Worm (Caenorhabditis elegans) whole organism, young adult: ENCODE results near the gene frpr-8.

ENCODE experiments used
- B0336.3 ChIP-seq: fragments of 200-800 bp; sonication (Bioruptor generic); IDR thresholded peaks from 2 replicates; pipeline ENCODE4 v1.3.6; 2022; ENCODE audit warnings: missing genetic modification characterization, missing compliant biosample characterization
- F39B2.1 ChIP-seq: fragments of 200-800 bp; sonication (Bioruptor generic); IDR thresholded peaks from 2 replicates; pipeline ENCODE4 v1.3.6; 2022; ENCODE audit warnings: missing genetic modification reagents, missing genetic modification characterization, missing compliant biosample characterization
- F55B11.4 ChIP-seq: sonication (generic microtip); optimal IDR thresholded peaks from 2 replicates; lab custom pipeline; 2016; ENCODE audit warnings: missing compliant biosample characterization, missing genetic modification characterization, borderline replicate concordance; ENCODE audit not compliant: insufficient read depth
- F57A8.1 ChIP-seq: fragments of 200-800 bp; sonication (Bioruptor generic); optimal IDR thresholded peaks from 2 replicates; lab custom pipeline; 2018; ENCODE audit warnings: mild to moderate bottlenecking, missing genetic modification characterization, moderate library complexity, missing compliant biosample characterization
- F57C9.4 ChIP-seq: sonication (generic microtip); optimal IDR thresholded peaks from 2 replicates; lab custom pipeline; 2017; ENCODE audit warnings: mild to moderate bottlenecking, missing genetic modification characterization, missing compliant biosample characterization
- Y53F4B.3 ChIP-seq: fragments of 200-800 bp; sonication (Bioruptor generic); IDR thresholded peaks from 2 replicates; pipeline ENCODE4 v1.3.6; 2022; ENCODE audit warnings: missing genetic modification reagents, missing genetic modification characterization, missing compliant biosample characterization
- Y53G8AR.9 ChIP-seq: fragments of 200-800 bp; sonication (Bioruptor generic); conservative IDR thresholded peaks from 2 replicates; pipeline ENCODE4 v1.3.6; 2022; ENCODE audit warnings: missing genetic modification reagents, missing genetic modification characterization, missing compliant biosample characterization
- atf-7 ChIP-seq: sonication (generic microtip); optimal IDR thresholded peaks from 2 replicates; lab custom pipeline; 2017; ENCODE audit warnings: mild to moderate bottlenecking, missing genetic modification characterization, missing compliant biosample characterization
- bed-2 ChIP-seq: fragments of 200-800 bp; sonication (Bioruptor generic); IDR thresholded peaks from 2 replicates; pipeline ENCODE4 v1.3.6; 2022; ENCODE audit warnings: missing genetic modification reagents, missing genetic modification characterization, missing compliant biosample characterization
- ceh-100 ChIP-seq: fragments of 200-800 bp; sonication (Bioruptor generic); IDR thresholded peaks from 2 replicates; pipeline ENCODE4 v1.3.6; 2022; ENCODE audit warnings: missing genetic modification reagents, missing genetic modification characterization, missing compliant biosample characterization
- ceh-58 ChIP-seq: fragments of 200-800 bp; sonication (Bioruptor generic); IDR thresholded peaks from 2 replicates; pipeline ENCODE4 v1.3.6; 2022; ENCODE audit warnings: missing genetic modification characterization, missing compliant biosample characterization
- ceh-79 ChIP-seq: sonication (generic microtip); optimal IDR thresholded peaks from 2 replicates; lab custom pipeline; 2017; ENCODE audit warnings: mild to moderate bottlenecking, missing genetic modification characterization, missing compliant biosample characterization
- ceh-91 ChIP-seq: fragments of 200-800 bp; sonication (Bioruptor generic); IDR thresholded peaks from 2 replicates; pipeline ENCODE4 v1.3.6; 2022; ENCODE audit warnings: missing genetic modification reagents, missing genetic modification characterization, missing compliant biosample characterization
- chd-7 ChIP-seq: sonication (generic microtip); optimal IDR thresholded peaks from 2 replicates; lab custom pipeline; 2016; ENCODE audit warnings: mild to moderate bottlenecking, missing genetic modification characterization, moderate library complexity, missing compliant biosample characterization
- die-1 ChIP-seq: sonication (generic microtip); optimal IDR thresholded peaks from 2 replicates; lab custom pipeline; 2016; ENCODE audit warnings: missing genotype, mild to moderate bottlenecking, missing genetic modification characterization, missing compliant biosample characterization
- dox-1 ChIP-seq: fragments of 200-800 bp; sonication (Bioruptor generic); IDR thresholded peaks from 2 replicates; pipeline ENCODE4 v1.3.6; 2022; ENCODE audit warnings: missing genetic modification reagents, missing genetic modification characterization, missing compliant biosample characterization
- egl-18 ChIP-seq: fragments of 200-800 bp; sonication (Bioruptor generic); IDR thresholded peaks from 2 replicates; pipeline ENCODE4 v1.3.6; 2022; ENCODE audit warnings: missing genetic modification reagents, missing genetic modification characterization, missing compliant biosample characterization
- egrh-3 ChIP-seq: fragments of 200-800 bp; sonication (Bioruptor generic); IDR thresholded peaks from 2 replicates; pipeline ENCODE4 v1.3.6; 2022; ENCODE audit warnings: missing genetic modification reagents, missing genetic modification characterization, missing compliant biosample characterization
- him-1 ChIP-seq: sonication (generic microtip); optimal IDR thresholded peaks from 2 replicates; lab custom pipeline; 2016; ENCODE audit warnings: missing genotype, missing genetic modification reagents, missing genetic modification characterization, missing compliant biosample characterization
- hlh-12 ChIP-seq: sonication (generic microtip); optimal IDR thresholded peaks from 2 replicates; lab custom pipeline; 2016; ENCODE audit warnings: missing genetic modification characterization, missing compliant biosample characterization
- hlh-26 ChIP-seq: fragments of 200-800 bp; sonication (Bioruptor generic); conservative IDR thresholded peaks from 2 replicates; pipeline ENCODE4 v1.3.6; 2022; ENCODE audit warnings: missing genetic modification reagents, missing genetic modification characterization, missing compliant biosample characterization
- lag-1 ChIP-seq: fragments of 200-800 bp; sonication (Bioruptor generic); IDR thresholded peaks from 2 replicates; pipeline ENCODE4 v1.3.6; 2022; ENCODE audit warnings: missing genetic modification reagents, missing genetic modification characterization, missing compliant biosample characterization
- let-526 ChIP-seq: fragments of 200-800 bp; sonication (Bioruptor generic); IDR thresholded peaks from 2 replicates; pipeline ENCODE4 v1.3.6; 2022; ENCODE audit warnings: missing genetic modification reagents, missing genetic modification characterization, missing compliant biosample characterization
- let-607 ChIP-seq, 2 experiments: fragments of 200-800 bp in 1 of 2; sonication (Bioruptor generic) in 1 of 2; sonication (generic microtip) in 1 of 2; optimal IDR thresholded peaks; 2 replicates each; lab custom pipeline; 2016 to 2018; ENCODE audit warnings: mild to moderate bottlenecking in 2 of 2, missing compliant biosample characterization in 2 of 2, missing genetic modification characterization in 2 of 2, moderate library complexity in 2 of 2, missing genotype in 1 of 2
- lin-26 ChIP-seq: fragments of 200-800 bp; sonication (Bioruptor generic); IDR thresholded peaks from 2 replicates; pipeline ENCODE4 v1.3.6; 2022; ENCODE audit warnings: missing genetic modification reagents, missing genetic modification characterization, missing compliant biosample characterization
- lin-35 ChIP-seq, 3 experiments: fragments of 150-350 bp in 2 of 3; sonication (generic microtip) in 1 of 3; optimal IDR thresholded peaks; 2 replicates each; lab custom pipeline; 2014 to 2018; ENCODE audit warnings: missing biosample characterization in 3 of 3, missing genetic modification characterization in 3 of 3, missing genetic modification reagents in 3 of 3
- lin-40 ChIP-seq: sonication (generic microtip); optimal IDR thresholded peaks from 2 replicates; lab custom pipeline; 2016; ENCODE audit warnings: missing genetic modification characterization, mild to moderate bottlenecking, missing compliant biosample characterization, missing genotype, missing genetic modification reagents
- madf-10 ChIP-seq: sonication (generic microtip); optimal IDR thresholded peaks from 2 replicates; lab custom pipeline; 2016; ENCODE audit warnings: mild to moderate bottlenecking, missing genetic modification characterization, missing compliant biosample characterization
- madf-3 ChIP-seq: fragments of 200-800 bp; sonication (Bioruptor generic); IDR thresholded peaks from 2 replicates; pipeline ENCODE4 v1.3.6; 2022; ENCODE audit warnings: missing genetic modification reagents, missing genetic modification characterization, missing compliant biosample characterization
- mel-28 ChIP-seq: sonication (generic microtip); optimal IDR thresholded peaks from 2 replicates; lab custom pipeline; 2016; ENCODE audit warnings: borderline replicate concordance, mild to moderate bottlenecking, missing genetic modification characterization, missing compliant biosample characterization
- mes-4 ChIP-seq: sonication (generic microtip); optimal IDR thresholded peaks from 2 replicates; lab custom pipeline; 2016; ENCODE audit warnings: missing genotype, missing genetic modification characterization, missing compliant biosample characterization
- mxl-1 ChIP-seq: sonication (generic microtip); optimal IDR thresholded peaks from 2 replicates; lab custom pipeline; 2016; ENCODE audit warnings: missing genetic modification characterization, missing compliant biosample characterization
- nfya-1 ChIP-seq: sonication (generic microtip); optimal IDR thresholded peaks from 2 replicates; lab custom pipeline; 2017; ENCODE audit warnings: antibody characterized with exemption, missing compliant biosample characterization, missing genetic modification characterization, borderline replicate concordance; ENCODE audit not compliant: insufficient read depth
- nfya-2 ChIP-seq: fragments of 200-800 bp; sonication (Bioruptor generic); IDR thresholded peaks from 2 replicates; pipeline ENCODE4 v1.3.6; 2022; ENCODE audit warnings: missing genetic modification reagents, missing genetic modification characterization, missing compliant biosample characterization
- nfyb-1 ChIP-seq: fragments of 200-800 bp; sonication (Bioruptor generic); IDR thresholded peaks from 2 replicates; pipeline ENCODE4 v1.3.6; 2022; ENCODE audit warnings: missing genetic modification reagents, missing genetic modification characterization, missing compliant biosample characterization
- nhr-120 ChIP-seq: fragments of 200-800 bp; sonication (Bioruptor generic); IDR thresholded peaks from 2 replicates; pipeline ENCODE4 v1.3.6; 2022; ENCODE audit warnings: missing genetic modification characterization, missing compliant biosample characterization
- nhr-179 ChIP-seq: sonication (generic microtip); optimal IDR thresholded peaks from 2 replicates; lab custom pipeline; 2016; ENCODE audit warnings: mild to moderate bottlenecking, missing genetic modification characterization, missing compliant biosample characterization
- nhr-90 ChIP-seq: sonication (generic microtip); optimal IDR thresholded peaks from 2 replicates; lab custom pipeline; 2016; ENCODE audit warnings: missing genotype, mild to moderate bottlenecking, missing genetic modification characterization, missing compliant biosample characterization
- pbrm-1 ChIP-seq: fragments of 200-800 bp; sonication (Bioruptor generic); IDR thresholded peaks from 2 replicates; pipeline ENCODE4 v1.3.6; 2022; ENCODE audit warnings: missing genetic modification reagents, missing genetic modification characterization, missing compliant biosample characterization
- rec-8 ChIP-seq, 2 experiments: sonication (generic microtip); optimal IDR thresholded peaks; 2 replicates each; lab custom pipeline; 2016; ENCODE audit warnings: mild to moderate bottlenecking in 2 of 2, missing genetic modification characterization in 2 of 2, missing genetic modification reagents in 2 of 2, missing genotype in 2 of 2, missing biosample characterization in 1 of 2, missing compliant biosample characterization in 1 of 2, moderate library complexity in 1 of 2
- snpc-1.1 ChIP-seq: sonication (generic microtip); optimal IDR thresholded peaks from 2 replicates; lab custom pipeline; 2017; ENCODE audit warnings: missing genetic modification characterization, mild to moderate bottlenecking, missing compliant biosample characterization, antibody characterized with exemption, moderate library complexity, missing genotype, missing genetic modification reagents; ENCODE audit not compliant: insufficient read depth
- snpc-1.3 ChIP-seq: sonication (generic microtip); optimal IDR thresholded peaks from 2 replicates; lab custom pipeline; 2017; ENCODE audit warnings: missing genetic modification characterization, mild to moderate bottlenecking, missing compliant biosample characterization, antibody characterized with exemption, moderate library complexity, missing genotype, missing genetic modification reagents; ENCODE audit not compliant: insufficient read depth
- sptf-2 ChIP-seq: fragments of 200-800 bp; sonication (Bioruptor generic); optimal IDR thresholded peaks from 2 replicates; lab custom pipeline; 2018; ENCODE audit warnings: mild to moderate bottlenecking, missing genetic modification characterization, missing compliant biosample characterization
- xnd-1 ChIP-seq: sonication (generic microtip); optimal IDR thresholded peaks from 2 replicates; lab custom pipeline; 2016; ENCODE audit warnings: missing genotype, missing genetic modification reagents, missing genetic modification characterization, missing compliant biosample characterization
- zfh-2 ChIP-seq: fragments of 200-800 bp; sonication (Bioruptor generic); conservative IDR thresholded peaks from 2 replicates; pipeline ENCODE4 v1.3.6; 2022; ENCODE audit warnings: missing genetic modification reagents, missing genetic modification characterization, missing compliant biosample characterization
- ztf-25 ChIP-seq: fragments of 200-800 bp; sonication (Bioruptor generic); IDR thresholded peaks from 2 replicates; pipeline ENCODE4 v1.3.6; 2022; ENCODE audit warnings: missing genetic modification reagents, missing genetic modification characterization, missing compliant biosample characterization

frpr-8 gene

ce11 chrX:8739373-8739772 is 41.8 kb downstream of the frpr-8 start, which contains the start of gene M02D8.2:
TSS of gene M02D8.2 (plus strand) at chrX:8739673.
- no peak for TF ChIP-seq hlh-12 (tag; lab: Kevin White, UChicago)
- no peak for TF ChIP-seq nfya-2 (GFP tag; lab: Robert Waterston, UW)
- no peak for TF ChIP-seq nhr-179
- TF ChIP-seq atf-7 (tag; lab: Kevin White, UChicago), result no peak
- TF ChIP-seq Y53F4B.3 (GFP tag; lab: Robert Waterston, UW), result no peak
- TF ChIP-seq die-1 (tag; lab: Kevin White, UChicago), result no peak
- TF ChIP-seq mel-28 (tag; lab: Kevin White, UChicago), result no peak
- no peak for TF ChIP-seq Y53G8AR.9
- no peak for TF ChIP-seq hlh-26
- TF ChIP-seq ceh-91 (GFP tag; lab: Robert Waterston, UW), result no peak
- TF ChIP-seq lin-40 (tag; lab: Kevin White, UChicago), result no peak
- no peak for TF ChIP-seq ceh-58 (GFP tag; lab: Robert Waterston, UW)
- TF ChIP-seq ceh-79 (tag; lab: Kevin White, UChicago), result no peak
- no peak for TF ChIP-seq ztf-25 (GFP tag; lab: Robert Waterston, UW)
- no peak for TF ChIP-seq let-526 (GFP tag; lab: Robert Waterston, UW)
- no peak for TF ChIP-seq dox-1 (GFP tag; lab: Robert Waterston, UW)
- no peak for TF ChIP-seq mxl-1 (tag; lab: Kevin White, UChicago)
- TF ChIP-seq egl-18 (GFP tag; lab: Robert Waterston, UW), result no peak

ce11 chrX:8741629-8742170 is 44.1 kb downstream of the frpr-8 start:
- TF ChIP-seq nhr-120 (GFP tag; lab: Robert Waterston, UW) (no peak), lag-1 (GFP tag; lab: Robert Waterston, UW) (no peak), lin-40 (tag; lab: Kevin White, UChicago) (no peak), madf-10 (tag; lab: Kevin White, UChicago) (peak; percentile 8), zfh-2 (GFP tag; lab: Robert Waterston, UW) (peak; percentile 91), lin-35 (GFP tag; optimal IDR thresholded peaks at IDR 0.05; lab: Kevin White, UChicago) (no peak), him-1 (no peak), ceh-100 (GFP tag; lab: Robert Waterston, UW) (no peak), snpc-1.1 (tag; lab: Kevin White, UChicago) (peak; percentile 13), bed-2 (GFP tag; lab: Robert Waterston, UW) (no peak), nfya-1 (tag; lab: Kevin White, UChicago) (no peak), pbrm-1 (GFP tag; lab: Robert Waterston, UW) (0 out of 2 replicates have a peak, but pooled peaks have one; percentile 26), nfyb-1 (GFP tag; lab: Robert Waterston, UW) (no peak), egrh-3 (peak; percentile 52; the same call in 1 of the 2 replicates), let-607 (tag; optimal IDR thresholded peaks at IDR 0.05; lab: Kevin White, UChicago) (no peak), chd-7 (no peak), B0336.3 (GFP tag; lab: Robert Waterston, UW) (no peak), xnd-1 (tag; lab: Kevin White, UChicago) (no peak), ceh-79 (tag; lab: Kevin White, UChicago) (no peak), ceh-58 (GFP tag; lab: Robert Waterston, UW) (no peak), F57C9.4 (tag; lab: Kevin White, UChicago) (no peak), madf-3 (no peak), rec-8 (tag; optimal IDR thresholded peaks at IDR 0.05; lab: Kevin White, UChicago) (no peak), snpc-1.3 (tag; lab: Kevin White, UChicago) (no peak), mes-4 (tag; lab: Kevin White, UChicago) (no peak), F55B11.4 (tag; lab: Kevin White, UChicago) (no peak), lin-26 (GFP tag; lab: Robert Waterston, UW) (0 out of 2 replicates have a peak, but pooled peaks have one; percentile 8), F57A8.1 (GFP tag; lab: Kevin White, UChicago) (no peak), F39B2.1 (GFP tag; lab: Robert Waterston, UW) (no peak), mel-28 (tag; lab: Kevin White, UChicago) (no peak), nhr-90 (tag; lab: Kevin White, UChicago) (no peak), sptf-2 (GFP tag; lab: Kevin White, UChicago) (no peak), egl-18 (GFP tag; lab: Robert Waterston, UW) (no peak)
